Fruit fly (Drosophila melanogaster): Measurements from ENCODE around the gene CG42324.
A peak's percentile ranks its signal among the peaks of the same experiment; 100 is the strongest.

DNA sequence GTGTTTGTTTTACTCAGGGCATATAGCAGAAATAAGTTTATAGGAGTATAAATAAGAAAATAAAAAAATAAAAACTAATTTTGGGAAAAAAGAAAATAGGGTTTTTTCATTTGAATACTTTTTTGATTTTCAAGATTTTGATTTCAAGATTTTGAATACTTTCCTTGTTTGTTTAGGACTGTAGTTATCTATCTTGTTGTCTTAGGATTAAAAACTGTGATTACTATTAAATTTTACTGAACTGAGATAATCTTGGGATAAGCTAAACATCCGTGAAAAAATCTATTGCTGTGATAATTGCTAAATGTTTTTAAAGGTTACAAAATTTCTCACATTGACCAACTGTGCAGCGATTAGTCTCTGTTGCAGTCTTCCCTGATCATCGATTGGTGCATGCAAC lies 40.8 kb downstream of the CG42324 start:
- TF ChIP-seq Myc (optimal IDR thresholded peaks at IDR 0.05) (no peak), foxo (GFP tag; optimal IDR thresholded peaks at IDR 0.05) (peak in 1 of 2 experiments; percentile 62), pan (optimal IDR thresholded peaks at IDR 0.05) (no peak), tai (GFP tag; optimal IDR thresholded peaks at IDR 0.05) (no peak), Dif (GFP tag; optimal IDR thresholded peaks at IDR 0.05; ENCODE audit: partially characterized antibody) (no peak)
